Fruit fly (Drosophila melanogaster) whole organism, wandering third instar larva: ENCODE results near the gene Sik2.

ENCODE experiments used
- CG32264 ChIP-seq: fragments of 200-800 bp; sonication (Bioruptor generic); optimal IDR thresholded peaks from 2 replicates; lab custom pipeline; 2016; ENCODE audit warnings: missing biosample characterization, missing genetic modification characterization
- HLH106 ChIP-seq: fragments of 200-800 bp; optimal IDR thresholded peaks from 3 replicates; lab custom pipeline; 2019; ENCODE audit warnings: missing biosample characterization, mild to moderate bottlenecking, missing genetic modification characterization, moderate library complexity
- OdsH ChIP-seq: fragments of 200-800 bp; sonication (Bioruptor generic); optimal IDR thresholded peaks from 2 replicates; lab custom pipeline; 2016; ENCODE audit warnings: missing biosample characterization, mild to moderate bottlenecking, missing genetic modification characterization
- fru ChIP-seq: fragments of 200-800 bp; sonication (Bioruptor generic); optimal IDR thresholded peaks from 3 replicates; lab custom pipeline; 2016; ENCODE audit warnings: missing biosample characterization, mild to moderate bottlenecking, missing genetic modification characterization

- no peak for TF ChIP-seq OdsH (GFP tag; lab: Kevin White, UChicago)
- TF ChIP-seq HLH106 (tag; lab: Kevin White, UChicago) = no peak
- TF ChIP-seq CG32264 (GFP tag; lab: Kevin White, UChicago) = no peak
- TF ChIP-seq fru = no peak
These were observed 49.6 kb downstream of the Sik2 start for dm6 chrX:2012121-2012452.
